Worm (Caenorhabditis elegans): ENCODE measurements around the gene tiar-1.

ce11 chrII:5712126-5712525 lies 2.5 kb downstream of the tiar-1 start:
- no peak; the same call in 1 of the 2 replicates for TF ChIP-seq rcor-1 (GFP tag; IDR thresholded peaks at IDR 0.05)
- TF ChIP-seq ets-4 (GFP tag; optimal IDR thresholded peaks at IDR 0.05): no peak
- no peak for TF ChIP-seq K11D2.4 (GFP tag; IDR thresholded peaks at IDR 0.05)
- TF ChIP-seq unc-130 (GFP tag; optimal IDR thresholded peaks at IDR 0.05): no peak
